Fruit fly (Drosophila melanogaster): ENCODE data around the gene CG8750.

DNA sequence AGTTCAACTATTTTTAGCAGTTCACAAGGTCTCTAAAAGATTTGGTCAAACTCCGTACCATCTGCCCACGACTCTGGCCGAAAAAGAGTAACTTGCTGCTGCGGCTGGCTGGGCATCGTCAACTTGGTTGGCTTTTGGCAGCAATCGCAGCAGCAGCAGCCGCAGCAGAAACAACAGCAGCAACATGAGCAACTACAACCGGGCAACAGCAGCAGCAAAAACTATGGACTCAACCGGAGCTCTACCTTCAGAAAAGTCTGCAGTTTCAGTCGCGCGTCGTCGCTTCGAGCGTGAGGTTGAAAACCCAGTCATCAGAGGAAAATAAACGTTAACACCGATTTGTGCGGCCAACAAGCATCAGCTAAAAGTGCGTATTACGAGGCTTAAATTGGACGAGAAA lies 35.9 kb upstream of the CG8750 start, which contains the start of gene CG13737:
- no peak for TF ChIP-seq Awh (GFP tag; IDR thresholded peaks at IDR 0.05)
- no peak for TF ChIP-seq CG10462 (GFP tag; optimal IDR thresholded peaks at IDR 0.05)
- TF ChIP-seq CG1792 (GFP tag; optimal IDR thresholded peaks at IDR 0.05) = no peak
- no peak for TF ChIP-seq CG6654 (GFP tag; optimal IDR thresholded peaks at IDR 0.05)

Data from whole organism, embryonic.